Worm (Caenorhabditis elegans): ENCODE data around the gene nas-28.

- no peak for TF ChIP-seq tbx-11 (GFP tag; IDR thresholded peaks at IDR 0.05)
- TF ChIP-seq tra-4 (tag; optimal IDR thresholded peaks at IDR 0.05) = no peak
- TF ChIP-seq pes-1 (GFP tag; IDR thresholded peaks at IDR 0.05) = no peak
- TF ChIP-seq ama-1 (optimal IDR thresholded peaks at IDR 0.05) = no peak
- no peak for TF ChIP-seq F13C5.2 (tag; optimal IDR thresholded peaks at IDR 0.05)
- TF ChIP-seq flt-1 (GFP tag; IDR thresholded peaks at IDR 0.05) = no peak
- TF ChIP-seq B0310.2 (tag; optimal IDR thresholded peaks at IDR 0.05) = no peak
- no peak for TF ChIP-seq sea-1 (GFP tag; conservative IDR thresholded peaks at IDR 0.05)
- TF ChIP-seq ceh-13 (GFP tag; optimal IDR thresholded peaks at IDR 0.05) = no peak
- no peak for TF ChIP-seq ets-7 (tag; optimal IDR thresholded peaks at IDR 0.05)
- TF ChIP-seq aly-1 (tag; optimal IDR thresholded peaks at IDR 0.05) = no peak
- no peak for TF ChIP-seq scrt-1 (GFP tag; IDR thresholded peaks at IDR 0.05)
- no peak for TF ChIP-seq tbx-37 (GFP tag; conservative IDR thresholded peaks at IDR 0.05)
Measured at ce11 chrIII:6148684-6149083, 34.3 kb downstream of the nas-28 start.
